Worm (Caenorhabditis elegans) whole organism, early embryonic: ENCODE results near the gene C53A3.4.

ENCODE experiments used
- F13C5.2 ChIP-seq: sonication (generic microtip); optimal IDR thresholded peaks from 2 replicates; lab custom pipeline; 2017; ENCODE audit warnings: mild to moderate bottlenecking, missing genetic modification characterization, inconsistent platforms, missing compliant biosample characterization
- ama-1 ChIP-seq: fragments of 150-350 bp; optimal IDR thresholded peaks from 2 replicates; lab custom pipeline; 2014
- ceh-13 ChIP-seq: fragments of 200-800 bp; sonication (Bioruptor generic); optimal IDR thresholded peaks from 2 replicates; lab custom pipeline; 2018; ENCODE audit warnings: mild to moderate bottlenecking, missing genetic modification characterization, missing compliant biosample characterization
- ceh-36 ChIP-seq: sonication (generic microtip); optimal IDR thresholded peaks from 2 replicates; lab custom pipeline; 2016; ENCODE audit warnings: missing genetic modification characterization, inconsistent platforms, missing compliant biosample characterization
- ets-7 ChIP-seq: sonication (generic microtip); optimal IDR thresholded peaks from 2 replicates; lab custom pipeline; 2016; ENCODE audit warnings: missing genotype, missing genetic modification characterization, missing compliant biosample characterization
- flt-1 ChIP-seq: fragments of 200-800 bp; sonication (Bioruptor generic); IDR thresholded peaks from 2 replicates; pipeline ENCODE4 v1.3.6; 2022; ENCODE audit warnings: missing genetic modification characterization, missing compliant biosample characterization
- hmbx-1 ChIP-seq: sonication (generic microtip); optimal IDR thresholded peaks from 2 replicates; lab custom pipeline; 2016; ENCODE audit warnings: mild to moderate bottlenecking, missing genetic modification characterization, missing compliant biosample characterization
- hnd-1 ChIP-seq: sonication (generic microtip); optimal IDR thresholded peaks from 2 replicates; lab custom pipeline; 2016; ENCODE audit warnings: missing genetic modification characterization, missing compliant biosample characterization
- pes-1 ChIP-seq: fragments of 200-800 bp; sonication (Bioruptor generic); IDR thresholded peaks from 2 replicates; pipeline ENCODE4 v1.3.6; 2022; ENCODE audit warnings: missing genetic modification reagents, missing genetic modification characterization, missing compliant biosample characterization
- scrt-1 ChIP-seq: fragments of 200-800 bp; sonication (Bioruptor generic); IDR thresholded peaks from 2 replicates; pipeline ENCODE4 v1.3.6; 2022; ENCODE audit warnings: missing genetic modification characterization, missing compliant biosample characterization
- sea-1 ChIP-seq: fragments of 200-800 bp; sonication (Bioruptor generic); conservative IDR thresholded peaks from 2 replicates; pipeline ENCODE4 v1.3.6; 2022; ENCODE audit warnings: missing genetic modification characterization, missing compliant biosample characterization
- tbx-37 ChIP-seq: fragments of 200-800 bp; sonication (Bioruptor generic); conservative IDR thresholded peaks from 2 replicates; pipeline ENCODE4 v1.3.6; 2022; ENCODE audit warnings: missing genetic modification reagents, missing genetic modification characterization, missing compliant biosample characterization
- tra-4 ChIP-seq: sonication (generic microtip); optimal IDR thresholded peaks from 2 replicates; lab custom pipeline; 2017; ENCODE audit warnings: missing genetic modification characterization, missing compliant biosample characterization

DNA sequence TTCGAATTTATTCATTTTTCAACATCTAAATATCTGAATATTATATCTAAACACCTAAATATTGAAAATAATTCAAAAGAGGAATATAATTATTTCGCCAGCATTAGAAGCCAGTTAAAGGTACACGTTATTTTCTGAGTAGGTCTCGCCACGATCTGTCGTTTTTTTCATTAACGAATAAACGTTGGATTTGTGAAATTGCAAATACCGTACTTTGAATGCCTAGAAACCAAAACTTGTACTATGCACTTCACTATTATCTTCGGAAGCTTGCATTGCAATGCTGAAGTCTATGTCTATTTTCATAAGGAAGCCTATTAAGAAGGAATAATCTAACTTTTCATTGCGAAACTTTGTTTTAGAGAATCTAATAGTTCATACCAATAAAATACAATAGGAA is 13.8 kb upstream of the C53A3.4 start:
- TF ChIP-seq ama-1 (lab: Kevin White, UChicago), result no peak
- no peak for TF ChIP-seq tbx-37
- no peak for TF ChIP-seq tra-4 (tag; lab: Kevin White, UChicago)
- no peak for TF ChIP-seq ceh-36 (tag; lab: Kevin White, UChicago)
- no peak for TF ChIP-seq sea-1
- TF ChIP-seq flt-1 (GFP tag; lab: Robert Waterston, UW), result no peak
- no peak for TF ChIP-seq F13C5.2 (tag; lab: Kevin White, UChicago)
- TF ChIP-seq scrt-1 (GFP tag; lab: Robert Waterston, UW), result no peak
- no peak for TF ChIP-seq hnd-1 (tag; lab: Kevin White, UChicago)
- no peak for TF ChIP-seq hmbx-1
- no peak for TF ChIP-seq pes-1 (GFP tag; lab: Robert Waterston, UW)
- TF ChIP-seq ceh-13, result no peak
- no peak for TF ChIP-seq ets-7 (tag; lab: Kevin White, UChicago)
